Fruit fly (Drosophila melanogaster) whole organism, embryonic: Measurements from ENCODE around the gene snk.

Experiments
- Gsc ChIP-seq: fragments of 200-800 bp; sonication (Bioruptor generic); IDR thresholded peaks from 2 replicates; pipeline ENCODE4 v1.3.6; 2022; ENCODE audit warnings: missing biosample characterization, missing genetic modification characterization
- Opbp ChIP-seq: fragments of 200-800 bp; sonication (Bioruptor generic); IDR thresholded peaks from 3 replicates; pipeline ENCODE4 v1.3.6; 2022; ENCODE audit warnings: missing biosample characterization, missing genetic modification characterization; ENCODE audit not compliant: partially characterized antibody
- Sry-δ ChIP-seq: fragments of 200-800 bp; sonication (Bioruptor generic); optimal IDR thresholded peaks from 2 replicates; lab custom pipeline; 2016; ENCODE audit warnings: missing biosample characterization, missing genetic modification characterization
- ara ChIP-seq: fragments of 200-800 bp; sonication (Bioruptor generic); IDR thresholded peaks from 2 replicates; pipeline ENCODE4 v1.3.6; 2022; ENCODE audit warnings: missing biosample characterization, missing genetic modification characterization
- br ChIP-seq: fragments of >200 bp; optimal IDR thresholded peaks from 2 replicates; lab custom pipeline; 2017
- caup ChIP-seq: fragments of 200-800 bp; sonication (Bioruptor generic); optimal IDR thresholded peaks from 3 replicates; lab custom pipeline; 2017; ENCODE audit warnings: missing biosample characterization, mild to moderate bottlenecking, missing genetic modification characterization, moderate library complexity; ENCODE audit not compliant: severe bottlenecking
- gce ChIP-seq: fragments of 200-800 bp; sonication (Bioruptor generic); IDR thresholded peaks from 3 replicates; pipeline ENCODE4 v1.3.6; 2022; ENCODE audit warnings: missing biosample characterization, missing genetic modification characterization
- maf-S ChIP-seq: fragments of 200-800 bp; sonication (Bioruptor generic); optimal IDR thresholded peaks from 2 replicates; lab custom pipeline; 2016; ENCODE audit warnings: missing biosample characterization, missing genetic modification characterization
- nmo ChIP-seq: fragments of 200-800 bp; sonication (Bioruptor generic); optimal IDR thresholded peaks from 2 replicates; lab custom pipeline; 2018; ENCODE audit warnings: missing biosample characterization, mild to moderate bottlenecking, missing genetic modification characterization, moderate library complexity
- otp ChIP-seq: fragments of 200-800 bp; sonication (Bioruptor generic); IDR thresholded peaks from 3 replicates; pipeline ENCODE4, ENCODE4 v1.3.6; 2022; ENCODE audit warnings: missing biosample characterization, missing genetic modification characterization
- pita ChIP-seq: fragments of 200-800 bp; sonication (Bioruptor generic); optimal IDR thresholded peaks from 2 replicates; lab custom pipeline; 2017; ENCODE audit warnings: missing biosample characterization, mild to moderate bottlenecking, missing genetic modification characterization
- slbo ChIP-seq: fragments of 200-800 bp; sonication (Bioruptor generic); IDR thresholded peaks from 2 replicates; pipeline ENCODE4 v1.3.6; 2022; ENCODE audit warnings: missing biosample characterization, missing genetic modification characterization

DNA sequence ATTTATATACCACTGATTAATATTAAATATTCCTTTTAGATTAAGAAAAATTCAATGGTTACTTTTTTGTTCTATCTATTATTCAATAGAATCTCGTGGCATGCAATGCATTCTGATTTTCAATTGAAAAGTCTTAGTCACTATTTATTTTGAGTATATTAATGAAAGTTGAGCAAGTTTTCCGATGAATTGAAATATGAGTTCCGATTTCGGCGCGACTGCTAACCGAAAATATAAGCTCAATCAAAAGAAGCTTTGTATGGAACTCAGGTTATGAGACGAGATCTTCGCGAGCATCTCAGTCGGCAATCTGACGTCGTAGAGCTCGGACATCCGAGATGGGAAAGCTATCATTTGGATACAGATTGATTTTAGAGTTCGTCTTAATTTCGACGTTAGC lies 4.5 kb downstream of the snk start, which contains the start of gene CG11668:
- no peak for TF ChIP-seq ara (GFP tag; lab: Robert Waterston, UW)
- TF ChIP-seq maf-S (GFP tag; lab: Kevin White, UChicago), result no peak
- TF ChIP-seq otp, result no peak
- no peak for TF ChIP-seq slbo (GFP tag; lab: Robert Waterston, UW)
- no peak for TF ChIP-seq Sry-δ
- no peak for TF ChIP-seq Opbp (GFP tag; lab: Robert Waterston, UW)
- no peak for TF ChIP-seq nmo (GFP tag; lab: Kevin White, UChicago)
- no peak for TF ChIP-seq Gsc (GFP tag; lab: Robert Waterston, UW)
- TF ChIP-seq gce, result no peak
- no peak for TF ChIP-seq caup (GFP tag; lab: Kevin White, UChicago)
- TF ChIP-seq br (lab: Kevin White, UChicago), result no peak
- TF ChIP-seq pita (GFP tag; lab: Kevin White, UChicago), result no peak
